Worm (Caenorhabditis elegans) whole organism, young adult: ENCODE results near the gene T26A5.2.

Source experiments
- B0336.3 ChIP-seq: fragments of 200-800 bp; sonication (Bioruptor generic); IDR thresholded peaks from 2 replicates; pipeline ENCODE4 v1.3.6; 2022; ENCODE audit warnings: missing genetic modification characterization, missing compliant biosample characterization
- C17E4.6 ChIP-seq: fragments of 200-800 bp; sonication (Bioruptor generic); IDR thresholded peaks from 2 replicates; pipeline ENCODE4 v1.3.6; 2022; ENCODE audit warnings: missing genetic modification reagents, missing genetic modification characterization, missing compliant biosample characterization
- F23B12.7 ChIP-seq: sonication (generic microtip); optimal IDR thresholded peaks from 2 replicates; lab custom pipeline; 2017; ENCODE audit warnings: missing genetic modification characterization, mild to moderate bottlenecking, missing compliant biosample characterization, antibody characterized with exemption, moderate library complexity; ENCODE audit not compliant: insufficient read depth
- K11D2.4 ChIP-seq: fragments of 200-800 bp; sonication (Bioruptor generic); IDR thresholded peaks from 2 replicates; pipeline ENCODE4 v1.3.6; 2022; ENCODE audit warnings: missing genetic modification reagents, missing genetic modification characterization, missing compliant biosample characterization
- K12H6.12 ChIP-seq: fragments of 200-800 bp; sonication (Bioruptor generic); optimal IDR thresholded peaks from 2 replicates; lab custom pipeline; 2018; ENCODE audit warnings: mild to moderate bottlenecking, missing genetic modification characterization, missing compliant biosample characterization
- T07F8.4 ChIP-seq: sonication (generic microtip); optimal IDR thresholded peaks from 2 replicates; lab custom pipeline; 2016; ENCODE audit warnings: mild to moderate bottlenecking, missing genetic modification characterization, moderate library complexity, missing compliant biosample characterization
- Y67H2A.10 ChIP-seq: fragments of 200-800 bp; sonication (Bioruptor generic); conservative IDR thresholded peaks from 2 replicates; pipeline ENCODE4 v1.3.6; 2022; ENCODE audit warnings: missing genetic modification reagents, missing genetic modification characterization, missing compliant biosample characterization
- Y95B8A.8 ChIP-seq: fragments of 200-800 bp; sonication (Bioruptor generic); IDR thresholded peaks from 2 replicates; pipeline ENCODE4 v1.3.6; 2022; ENCODE audit warnings: missing genetic modification reagents, missing genetic modification characterization, missing compliant biosample characterization
- ama-1 ChIP-seq, 3 experiments: fragments of 150-350 bp in 1 of 3; sonication (generic microtip) in 2 of 3; optimal IDR thresholded peaks; 2 replicates each; lab custom pipeline; 2014 to 2018; ENCODE audit warnings: missing biosample characterization in 2 of 3, missing genetic modification characterization in 2 of 3, missing genetic modification reagents in 2 of 3
- aptf-2 ChIP-seq: fragments of 200-800 bp; sonication (Bioruptor generic); conservative IDR thresholded peaks from 2 replicates; pipeline ENCODE4 v1.3.6; 2022; ENCODE audit warnings: missing genetic modification reagents, missing genetic modification characterization, missing compliant biosample characterization
- attf-5 ChIP-seq: fragments of 200-800 bp; sonication (Bioruptor generic); optimal IDR thresholded peaks from 2 replicates; lab custom pipeline; 2018; ENCODE audit warnings: mild to moderate bottlenecking, missing genetic modification characterization, missing compliant biosample characterization
- ccch-3 ChIP-seq: fragments of 200-800 bp; sonication (Bioruptor generic); optimal IDR thresholded peaks from 2 replicates; lab custom pipeline; 2018; ENCODE audit warnings: mild to moderate bottlenecking, missing genetic modification characterization, missing compliant biosample characterization
- cebp-1 ChIP-seq, 2 experiments: fragments of 200-800 bp in 1 of 2; sonication (Bioruptor generic) in 1 of 2; sonication (generic microtip) in 1 of 2; IDR thresholded peaks in 1 of 2; optimal IDR thresholded peaks in 1 of 2; 2 replicates each; pipeline versions ENCODE4 v1.3.6 to Lab custom; 2017 to 2022; ENCODE audit warnings: missing compliant biosample characterization in 2 of 2, missing genetic modification characterization in 2 of 2, mild to moderate bottlenecking in 1 of 2, missing genetic modification reagents in 1 of 2, moderate library complexity in 1 of 2
- cebp-2 ChIP-seq: fragments of 200-800 bp; sonication (Bioruptor generic); IDR thresholded peaks from 2 replicates; pipeline ENCODE4 v1.3.6; 2022; ENCODE audit warnings: missing genetic modification characterization, missing compliant biosample characterization
- die-1 ChIP-seq: sonication (generic microtip); optimal IDR thresholded peaks from 2 replicates; lab custom pipeline; 2016; ENCODE audit warnings: missing genotype, mild to moderate bottlenecking, missing genetic modification characterization, missing compliant biosample characterization
- dox-1 ChIP-seq: fragments of 200-800 bp; sonication (Bioruptor generic); IDR thresholded peaks from 2 replicates; pipeline ENCODE4 v1.3.6; 2022; ENCODE audit warnings: missing genetic modification reagents, missing genetic modification characterization, missing compliant biosample characterization
- egl-18 ChIP-seq: fragments of 200-800 bp; sonication (Bioruptor generic); IDR thresholded peaks from 2 replicates; pipeline ENCODE4 v1.3.6; 2022; ENCODE audit warnings: missing genetic modification reagents, missing genetic modification characterization, missing compliant biosample characterization
- hmg-1.2 ChIP-seq: fragments of 200-800 bp; sonication (Bioruptor generic); IDR thresholded peaks from 2 replicates; pipeline ENCODE4 v1.3.6; 2022; ENCODE audit warnings: missing genetic modification reagents, missing genetic modification characterization, missing compliant biosample characterization
- hrde-1 ChIP-seq: sonication (generic microtip); optimal IDR thresholded peaks from 2 replicates; lab custom pipeline; 2016; ENCODE audit warnings: missing genetic modification characterization, mild to moderate bottlenecking, missing compliant biosample characterization, moderate library complexity, missing genotype, missing genetic modification reagents, borderline replicate concordance
- lag-1 ChIP-seq: fragments of 200-800 bp; sonication (Bioruptor generic); IDR thresholded peaks from 2 replicates; pipeline ENCODE4 v1.3.6; 2022; ENCODE audit warnings: missing genetic modification reagents, missing genetic modification characterization, missing compliant biosample characterization
- let-607 ChIP-seq, 2 experiments: fragments of 200-800 bp in 1 of 2; sonication (Bioruptor generic) in 1 of 2; sonication (generic microtip) in 1 of 2; optimal IDR thresholded peaks; 2 replicates each; lab custom pipeline; 2016 to 2018; ENCODE audit warnings: mild to moderate bottlenecking in 2 of 2, missing compliant biosample characterization in 2 of 2, missing genetic modification characterization in 2 of 2, moderate library complexity in 2 of 2, missing genotype in 1 of 2
- lin-26 ChIP-seq: fragments of 200-800 bp; sonication (Bioruptor generic); IDR thresholded peaks from 2 replicates; pipeline ENCODE4 v1.3.6; 2022; ENCODE audit warnings: missing genetic modification reagents, missing genetic modification characterization, missing compliant biosample characterization
- lin-35 ChIP-seq, 3 experiments: fragments of 150-350 bp in 2 of 3; sonication (generic microtip) in 1 of 3; optimal IDR thresholded peaks; 2 replicates each; lab custom pipeline; 2014 to 2018; ENCODE audit warnings: missing biosample characterization in 3 of 3, missing genetic modification characterization in 3 of 3, missing genetic modification reagents in 3 of 3
- lin-40 ChIP-seq: sonication (generic microtip); optimal IDR thresholded peaks from 2 replicates; lab custom pipeline; 2016; ENCODE audit warnings: missing genetic modification characterization, mild to moderate bottlenecking, missing compliant biosample characterization, missing genotype, missing genetic modification reagents
- madf-6 ChIP-seq: fragments of 200-800 bp; sonication (Bioruptor generic); IDR thresholded peaks from 2 replicates; pipeline ENCODE4 v1.3.6; 2022; ENCODE audit warnings: missing genetic modification reagents, missing genetic modification characterization, missing compliant biosample characterization
- mcd-1 ChIP-seq: fragments of 200-800 bp; sonication (Bioruptor generic); IDR thresholded peaks from 2 replicates; pipeline ENCODE4 v1.3.6; 2022; ENCODE audit warnings: missing genetic modification reagents, missing genetic modification characterization, missing compliant biosample characterization
- mel-28 ChIP-seq: sonication (generic microtip); optimal IDR thresholded peaks from 2 replicates; lab custom pipeline; 2016; ENCODE audit warnings: borderline replicate concordance, mild to moderate bottlenecking, missing genetic modification characterization, missing compliant biosample characterization
- nfyb-1 ChIP-seq: fragments of 200-800 bp; sonication (Bioruptor generic); IDR thresholded peaks from 2 replicates; pipeline ENCODE4 v1.3.6; 2022; ENCODE audit warnings: missing genetic modification reagents, missing genetic modification characterization, missing compliant biosample characterization
- nhr-120 ChIP-seq: fragments of 200-800 bp; sonication (Bioruptor generic); IDR thresholded peaks from 2 replicates; pipeline ENCODE4 v1.3.6; 2022; ENCODE audit warnings: missing genetic modification characterization, missing compliant biosample characterization
- nhr-27 ChIP-seq: fragments of 200-800 bp; sonication (Bioruptor generic); optimal IDR thresholded peaks from 2 replicates; lab custom pipeline; 2018; ENCODE audit warnings: mild to moderate bottlenecking, missing genetic modification characterization, moderate library complexity, missing compliant biosample characterization
- nhr-80 ChIP-seq: sonication (generic microtip); optimal IDR thresholded peaks from 2 replicates; lab custom pipeline; 2016; ENCODE audit warnings: missing genetic modification characterization, missing compliant biosample characterization
- sea-2 ChIP-seq: fragments of 200-800 bp; sonication (Bioruptor generic); IDR thresholded peaks from 2 replicates; pipeline ENCODE4 v1.3.6; 2022; ENCODE audit warnings: missing genetic modification characterization, missing compliant biosample characterization
- snpc-1.1 ChIP-seq: sonication (generic microtip); optimal IDR thresholded peaks from 2 replicates; lab custom pipeline; 2017; ENCODE audit warnings: missing genetic modification characterization, mild to moderate bottlenecking, missing compliant biosample characterization, antibody characterized with exemption, moderate library complexity, missing genotype, missing genetic modification reagents; ENCODE audit not compliant: insufficient read depth
- snpc-1.3 ChIP-seq: sonication (generic microtip); optimal IDR thresholded peaks from 2 replicates; lab custom pipeline; 2017; ENCODE audit warnings: missing genetic modification characterization, mild to moderate bottlenecking, missing compliant biosample characterization, antibody characterized with exemption, moderate library complexity, missing genotype, missing genetic modification reagents; ENCODE audit not compliant: insufficient read depth
- snpc-4 ChIP-seq, 5 experiments: fragments of 150-350 bp in 1 of 5; sonication (generic microtip) in 4 of 5; optimal IDR thresholded peaks; 2 replicates each; lab custom pipeline; 2014 to 2018; ENCODE audit warnings: missing genetic modification characterization in 5 of 5, missing biosample characterization in 3 of 5, antibody characterized with exemption in 2 of 5, mild to moderate bottlenecking in 2 of 5, missing compliant biosample characterization in 2 of 5, missing genotype in 2 of 5, moderate library complexity in 2 of 5, missing genetic modification reagents in 1 of 5
- somi-1 ChIP-seq: fragments of 200-800 bp; sonication (Bioruptor generic); optimal IDR thresholded peaks from 2 replicates; lab custom pipeline; 2018; ENCODE audit warnings: mild to moderate bottlenecking, missing genetic modification characterization, missing compliant biosample characterization
- tbp1 ChIP-seq: fragments of 200-800 bp; sonication (Bioruptor generic); optimal IDR thresholded peaks from 2 replicates; lab custom pipeline; 2018; ENCODE audit warnings: mild to moderate bottlenecking, missing genetic modification characterization, missing compliant biosample characterization
- unc-130 ChIP-seq: sonication (generic microtip); optimal IDR thresholded peaks from 2 replicates; lab custom pipeline; 2016; ENCODE audit warnings: missing genetic modification reagents, missing genetic modification characterization, missing compliant biosample characterization
- zfh-2 ChIP-seq: fragments of 200-800 bp; sonication (Bioruptor generic); conservative IDR thresholded peaks from 2 replicates; pipeline ENCODE4 v1.3.6; 2022; ENCODE audit warnings: missing genetic modification reagents, missing genetic modification characterization, missing compliant biosample characterization
- ztf-22 ChIP-seq: fragments of 200-800 bp; sonication (Bioruptor generic); optimal IDR thresholded peaks from 2 replicates; lab custom pipeline; 2018; ENCODE audit warnings: mild to moderate bottlenecking, missing genetic modification characterization, moderate library complexity, missing compliant biosample characterization
- ztf-26 ChIP-seq: sonication (generic microtip); optimal IDR thresholded peaks from 2 replicates; lab custom pipeline; 2017; ENCODE audit warnings: missing genetic modification characterization, missing compliant biosample characterization
- ztf-3 ChIP-seq: fragments of 200-800 bp; sonication (Bioruptor generic); optimal IDR thresholded peaks from 2 replicates; lab custom pipeline; 2018; ENCODE audit warnings: mild to moderate bottlenecking, missing genetic modification characterization, missing compliant biosample characterization

Gene T26A5.2

ce11 chrIII:6444335-6444734 is 22.8 kb upstream of the T26A5.2 start, which contains the start of gene C05D11.13:
C05D11.13 (minus strand) TSS chrIII:6444586.
- TF ChIP-seq zfh-2 (GFP tag; lab: Robert Waterston, UW) (no peak), let-607 (tag; optimal IDR thresholded peaks at IDR 0.05; lab: Kevin White, UChicago) (no peak), lag-1 (no peak), cebp-1 (GFP tag; IDR thresholded peaks at IDR 0.05; lab: Robert Waterston, UW) (no peak), cebp-1 (tag; optimal IDR thresholded peaks at IDR 0.05; lab: Kevin White, UChicago) (peak; percentile 31), lin-35 (GFP tag; optimal IDR thresholded peaks at IDR 0.05; lab: Kevin White, UChicago) (peak in 1 of 3 experiments; percentile 38), mel-28 (tag; lab: Kevin White, UChicago) (no peak), lin-26 (GFP tag; lab: Robert Waterston, UW) (0 out of 2 replicates have a peak, but pooled peaks have one; percentile 31), dox-1 (GFP tag; lab: Robert Waterston, UW) (0 out of 2 replicates have a peak, but pooled peaks have one; percentile 32), snpc-1.3 (tag; lab: Kevin White, UChicago) (no peak), sea-2 (no peak), ccch-3 (no peak), nhr-120 (GFP tag; lab: Robert Waterston, UW) (no peak), nhr-27 (no peak), Y95B8A.8 (GFP tag; lab: Robert Waterston, UW) (no peak), T07F8.4 (tag; lab: Kevin White, UChicago) (no peak), ama-1 (optimal IDR thresholded peaks at IDR 0.05; lab: Kevin White, UChicago) (no peak), ama-1 (GFP tag; optimal IDR thresholded peaks at IDR 0.05; lab: Kevin White, UChicago) (no peak), ztf-3 (no peak), ztf-22 (GFP tag; lab: Kevin White, UChicago) (no peak), unc-130 (GFP tag; lab: Kevin White, UChicago) (no peak), aptf-2 (GFP tag; lab: Robert Waterston, UW) (no peak), die-1 (tag; lab: Kevin White, UChicago) (no peak), madf-6 (GFP tag; lab: Robert Waterston, UW) (peak; percentile 30; the same call in 1 of the 2 replicates), mcd-1 (GFP tag; lab: Robert Waterston, UW) (no peak), egl-18 (GFP tag; lab: Robert Waterston, UW) (no peak), K12H6.12 (peak; percentile 17), snpc-1.1 (no peak), snpc-4 (GFP tag; optimal IDR thresholded peaks at IDR 0.05; lab: Kevin White, UChicago) (no peak), snpc-4 (tag; optimal IDR thresholded peaks at IDR 0.05; lab: Kevin White, UChicago) (peak in 3 of 4 experiments; percentile 1 to 32 (median 20)), K11D2.4 (GFP tag; lab: Robert Waterston, UW) (no peak), cebp-2 (GFP tag; lab: Robert Waterston, UW) (no peak), lin-40 (tag; lab: Kevin White, UChicago) (peak; percentile 41), nhr-80 (tag; lab: Kevin White, UChicago) (peak; percentile 51), Y67H2A.10 (GFP tag; lab: Robert Waterston, UW) (no peak), hmg-1.2 (GFP tag; lab: Robert Waterston, UW) (peak; percentile 63; the same call in 1 of the 2 replicates), F23B12.7 (tag; lab: Kevin White, UChicago) (no peak), hrde-1 (tag; lab: Kevin White, UChicago) (peak; percentile 18), attf-5 (GFP tag; lab: Kevin White, UChicago) (peak; percentile 68), tbp1 (GFP tag; lab: Kevin White, UChicago) (peak; percentile 25), somi-1 (GFP tag; lab: Kevin White, UChicago) (no peak), B0336.3 (peak; percentile 24; the same call in 1 of the 2 replicates), ztf-26 (tag; lab: Kevin White, UChicago) (peak; percentile 37), nfyb-1 (GFP tag; lab: Robert Waterston, UW) (no peak), C17E4.6 (GFP tag; lab: Robert Waterston, UW) (0 out of 2 replicates have a peak, but pooled peaks have one; percentile 19)
